In the genomic region with DNA sequence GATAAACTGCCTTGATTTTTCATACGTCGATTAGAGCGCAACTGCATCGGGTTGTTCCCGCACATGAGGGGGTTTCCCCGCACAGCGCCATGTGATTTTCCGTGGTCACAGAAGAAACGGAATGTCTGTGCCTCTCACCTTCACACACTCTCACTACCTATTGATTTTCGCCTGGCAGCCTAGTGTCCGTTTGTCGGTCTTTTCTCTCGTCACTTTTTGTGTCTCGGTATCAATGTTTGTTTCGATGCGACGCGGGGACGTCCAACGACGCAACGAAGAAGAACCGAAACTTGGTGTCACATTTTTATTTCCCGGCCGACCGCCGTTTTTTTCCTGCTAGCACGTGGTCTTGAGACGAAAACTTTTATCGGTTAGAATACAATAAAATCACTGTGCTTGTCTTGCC, we compare ENCODE assay signal across 2 worm cellular contexts.
TF ChIP-seq lines count a peak whose summit lies in the region.

No protein-coding gene starts in this region.

TF ChIP-seq in whole organism, L1 larva, 84 proteins besides CTCF, POLR2A, EP300 and RAD21 (continued from another document):
- TF ChIP-seq sup-37 (GFP tag; optimal IDR thresholded peaks at IDR 0.05; lab: Kevin White, UChicago) (peak; percentile 76), sox-4 (tag; optimal IDR thresholded peaks at IDR 0.05; lab: Kevin White, UChicago) (no peak), dsc-1 (tag; optimal IDR thresholded peaks at IDR 0.05; lab: Kevin White, UChicago) (peak; percentile 73), hlh-4 (tag; optimal IDR thresholded peaks at IDR 0.05; lab: Kevin White, UChicago) (no peak), alr-1 (tag; optimal IDR thresholded peaks at IDR 0.05; lab: Kevin White, UChicago; ENCODE audit: borderline replicate concordance) (no peak), ztf-4 (tag; optimal IDR thresholded peaks at IDR 0.05; lab: Kevin White, UChicago) (peak; percentile 90), elt-2 (tag; optimal IDR thresholded peaks at IDR 0.05; lab: Kevin White, UChicago) (peak; percentile 90), ets-5 (GFP tag; IDR thresholded peaks at IDR 0.05; lab: Robert Waterston, UW) (no peak), blmp-1 (tag; optimal IDR thresholded peaks at IDR 0.05; lab: Kevin White, UChicago) (peak; percentile 84), fkh-8 (tag; optimal IDR thresholded peaks at IDR 0.05; lab: Kevin White, UChicago) (peak; percentile 93), lir-3 (tag; optimal IDR thresholded peaks at IDR 0.05; lab: Kevin White, UChicago; ENCODE audit: poor library complexity) (peak; percentile 79), rnt-1 (tag; optimal IDR thresholded peaks at IDR 0.05; lab: Kevin White, UChicago) (peak; percentile 90), Y116A8C.19 (tag; optimal IDR thresholded peaks at IDR 0.05; lab: Kevin White, UChicago; ENCODE audit: borderline replicate concordance) (no peak), mef-2 (tag; optimal IDR thresholded peaks at IDR 0.05; lab: Kevin White, UChicago) (peak; percentile 42), nhr-71 (tag; optimal IDR thresholded peaks at IDR 0.05; lab: Kevin White, UChicago) (peak; percentile 99), nhr-28 (tag; optimal IDR thresholded peaks at IDR 0.05; lab: Kevin White, UChicago) (peak; percentile 9), lin-39 (tag; optimal IDR thresholded peaks at IDR 0.05; lab: Kevin White, UChicago) (peak; percentile 7), nhr-237 (tag; optimal IDR thresholded peaks at IDR 0.05; lab: Kevin White, UChicago) (peak; percentile 77), nhr-19 (GFP tag; conservative IDR thresholded peaks at IDR 0.05; lab: Robert Waterston, UW) (peak; percentile 92), C16A3.4 (tag; optimal IDR thresholded peaks at IDR 0.05; lab: Kevin White, UChicago) (peak; percentile 92), mdl-1 (tag; optimal IDR thresholded peaks at IDR 0.05; lab: Kevin White, UChicago) (peak; percentile 94 to 100), isw-1 (GFP tag; IDR thresholded peaks at IDR 0.05; lab: Robert Waterston, UW) (peak; percentile 81), nhr-47 (tag; optimal IDR thresholded peaks at IDR 0.05; lab: Kevin White, UChicago) (peak; percentile 94), C34B4.2 (tag; optimal IDR thresholded peaks at IDR 0.05; lab: Kevin White, UChicago) (no peak), ama-1 (optimal IDR thresholded peaks at IDR 0.05; lab: Kevin White, UChicago) (no peak), jun-1 (tag; optimal IDR thresholded peaks at IDR 0.05; lab: Kevin White, UChicago) (peak; percentile 92), pqm-1 (tag; optimal IDR thresholded peaks at IDR 0.05; lab: Kevin White, UChicago) (peak; percentile 40)

TF ChIP-seq in whole organism, young adult, 124 proteins besides CTCF, POLR2A, EP300 and RAD21 (continued from another document):
- TF ChIP-seq Y53G8AR.9 (GFP tag; conservative IDR thresholded peaks at IDR 0.05; lab: Robert Waterston, UW) (peak; percentile 53; the same call in 1 of the 2 replicates), B0336.3 (GFP tag; IDR thresholded peaks at IDR 0.05; lab: Robert Waterston, UW) (peak; percentile 93), nfyb-1 (GFP tag; IDR thresholded peaks at IDR 0.05; lab: Robert Waterston, UW) (peak; percentile 93), cebp-1 (GFP tag; IDR thresholded peaks at IDR 0.05; lab: Robert Waterston, UW) (peak; percentile 37; the same call in 1 of the 2 replicates), cebp-1 (tag; optimal IDR thresholded peaks at IDR 0.05; lab: Kevin White, UChicago) (peak; percentile 93), lin-35 (GFP tag; optimal IDR thresholded peaks at IDR 0.05; lab: Kevin White, UChicago) (peak in 1 of 3 experiments; percentile 66), ceh-91 (GFP tag; IDR thresholded peaks at IDR 0.05; lab: Robert Waterston, UW) (no peak), ceh-40 (GFP tag; IDR thresholded peaks at IDR 0.05; lab: Robert Waterston, UW) (no peak), chd-7 (tag; optimal IDR thresholded peaks at IDR 0.05; lab: Kevin White, UChicago) (peak; percentile 89), rpc-1 (optimal IDR thresholded peaks at IDR 0.05; lab: Kevin White, UChicago) (no peak), rpc-1 (tag; optimal IDR thresholded peaks at IDR 0.05; lab: Kevin White, UChicago) (no peak), nhr-27 (tag; optimal IDR thresholded peaks at IDR 0.05; lab: Kevin White, UChicago) (peak; percentile 50), bed-1 (GFP tag; IDR thresholded peaks at IDR 0.05; lab: Robert Waterston, UW) (no peak), ekl-4 (GFP tag; IDR thresholded peaks at IDR 0.05; lab: Robert Waterston, UW) (peak; percentile 80), nhr-179 (tag; optimal IDR thresholded peaks at IDR 0.05; lab: Kevin White, UChicago) (no peak), Y53F4B.3 (GFP tag; IDR thresholded peaks at IDR 0.05; lab: Robert Waterston, UW) (no peak), nfya-2 (GFP tag; IDR thresholded peaks at IDR 0.05; lab: Robert Waterston, UW) (no peak), ceh-27 (GFP tag; optimal IDR thresholded peaks at IDR 0.05; lab: Kevin White, UChicago) (peak; percentile 90), ztf-22 (GFP tag; optimal IDR thresholded peaks at IDR 0.05; lab: Kevin White, UChicago) (peak; percentile 97), ceh-100 (GFP tag; IDR thresholded peaks at IDR 0.05; lab: Robert Waterston, UW) (peak; percentile 37; the same call in 1 of the 2 replicates), let-526 (GFP tag; IDR thresholded peaks at IDR 0.05; lab: Robert Waterston, UW) (0 out of 2 replicates have a peak, but pooled peaks have one; percentile 30), mes-4 (tag; optimal IDR thresholded peaks at IDR 0.05; lab: Kevin White, UChicago) (no peak)
